Worm (Caenorhabditis elegans) whole organism, L1 larva: ENCODE data around the gene Y17D7B.2.

Source experiments
- aha-1 ChIP-seq: fragments of 150-350 bp; optimal IDR thresholded peaks from 2 replicates; lab custom pipeline; 2014; ENCODE audit warnings: missing biosample characterization, missing genetic modification characterization
- aly-2 ChIP-seq: fragments of 150-350 bp; optimal IDR thresholded peaks from 2 replicates; lab custom pipeline; 2014; ENCODE audit warnings: missing biosample characterization, missing genetic modification characterization
- blmp-1 ChIP-seq: fragments of 150-350 bp; optimal IDR thresholded peaks from 2 replicates; lab custom pipeline; 2014; ENCODE audit warnings: missing biosample characterization, missing genetic modification characterization
- ceh-63 ChIP-seq: fragments of 200-800 bp; sonication (Bioruptor generic); optimal IDR thresholded peaks from 2 replicates; lab custom pipeline; 2018; ENCODE audit warnings: mild to moderate bottlenecking, missing genetic modification characterization, missing compliant biosample characterization
- ceh-8 ChIP-seq: fragments of 200-800 bp; sonication (Bioruptor generic); optimal IDR thresholded peaks from 2 replicates; lab custom pipeline; 2018; ENCODE audit warnings: mild to moderate bottlenecking, missing genetic modification characterization, moderate library complexity, missing compliant biosample characterization
- ceh-82 ChIP-seq, 3 experiments: fragments of 150-350 bp in 1 of 3; sonication (generic microtip) in 2 of 3; optimal IDR thresholded peaks; 2 replicates each; lab custom pipeline; 2014 to 2017; ENCODE audit warnings: missing biosample characterization in 3 of 3, missing genetic modification characterization in 3 of 3
- ceh-88 ChIP-seq: fragments of 200-800 bp; sonication (Bioruptor generic); IDR thresholded peaks from 2 replicates; pipeline ENCODE4 v1.3.6; 2022; ENCODE audit warnings: missing genetic modification characterization, missing compliant biosample characterization
- ceh-90 ChIP-seq: sonication (generic microtip); optimal IDR thresholded peaks from 2 replicates; lab custom pipeline; 2016; ENCODE audit warnings: missing genetic modification characterization, missing compliant biosample characterization
- ces-1 ChIP-seq: fragments of 150-350 bp; optimal IDR thresholded peaks from 2 replicates; lab custom pipeline; 2014; ENCODE audit warnings: missing biosample characterization, missing genetic modification reagents, missing genetic modification characterization
- dpl-1 ChIP-seq, 3 experiments: fragments of 150-350 bp in 2 of 3; sonication (generic microtip) in 1 of 3; optimal IDR thresholded peaks; 2 replicates each; lab custom pipeline; 2014 to 2017; ENCODE audit warnings: missing biosample characterization in 3 of 3, missing genetic modification characterization in 3 of 3, missing genetic modification reagents in 3 of 3
- efl-1 ChIP-seq, 4 experiments: fragments of 150-350 bp; optimal IDR thresholded peaks in 3 of 4; peaks in 1 of 4; 1 replicate in 1 of 4; 2 replicates in 3 of 4; lab custom pipeline; 2014; ENCODE audit warnings: missing biosample characterization in 2 of 4, missing genetic modification characterization in 2 of 4, missing genetic modification reagents in 2 of 4
- elt-2 ChIP-seq: sonication (generic microtip); optimal IDR thresholded peaks from 2 replicates; lab custom pipeline; 2016; ENCODE audit warnings: missing genetic modification characterization, mild to moderate bottlenecking, inconsistent platforms, missing compliant biosample characterization, missing genetic modification reagents
- ets-5 ChIP-seq: fragments of 200-800 bp; sonication (Bioruptor generic); IDR thresholded peaks from 2 replicates; pipeline ENCODE4 v1.3.6; 2022; ENCODE audit warnings: missing genetic modification characterization, missing compliant biosample characterization
- fkh-8 ChIP-seq: sonication (generic microtip); optimal IDR thresholded peaks from 2 replicates; lab custom pipeline; 2016; ENCODE audit warnings: mild to moderate bottlenecking, missing genetic modification characterization, missing compliant biosample characterization
- fos-1 ChIP-seq: fragments of 150-350 bp; optimal IDR thresholded peaks from 2 replicates; lab custom pipeline; 2014; ENCODE audit warnings: missing biosample characterization, missing genetic modification characterization
- irx-1 ChIP-seq: sonication (generic microtip); optimal IDR thresholded peaks from 2 replicates; lab custom pipeline; 2016; ENCODE audit warnings: missing genetic modification characterization, missing compliant biosample characterization
- lin-13 ChIP-seq: fragments of 150-350 bp; optimal IDR thresholded peaks from 2 replicates; lab custom pipeline; 2014; ENCODE audit warnings: missing biosample characterization, missing genetic modification reagents, missing genetic modification characterization
- lin-14 ChIP-seq: fragments of 200-800 bp; sonication (Bioruptor generic); optimal IDR thresholded peaks from 2 replicates; lab custom pipeline; 2018; ENCODE audit warnings: mild to moderate bottlenecking, missing genetic modification characterization, moderate library complexity, missing compliant biosample characterization
- lin-15B ChIP-seq: fragments of 150-350 bp; sonication (generic microtip); optimal IDR thresholded peaks from 3 replicates; lab custom pipeline; 2014; ENCODE audit warnings: missing biosample characterization, missing genetic modification characterization
- lin-39 ChIP-seq: fragments of 150-350 bp; optimal IDR thresholded peaks from 2 replicates; lab custom pipeline; 2014; ENCODE audit warnings: missing biosample characterization, missing genetic modification reagents, missing genetic modification characterization
- lir-3 ChIP-seq: sonication (generic microtip); optimal IDR thresholded peaks from 2 replicates; lab custom pipeline; 2016; ENCODE audit warnings: mild to moderate bottlenecking, missing genetic modification characterization, moderate library complexity, missing compliant biosample characterization; ENCODE audit not compliant: poor library complexity
- lsy-2 ChIP-seq, 2 experiments: fragments of 150-350 bp; optimal IDR thresholded peaks; 2 replicates each; lab custom pipeline; 2014; ENCODE audit warnings: missing biosample characterization in 2 of 2, missing genetic modification characterization in 2 of 2
- mab-9 ChIP-seq: fragments of 200-800 bp; sonication (Bioruptor generic); IDR thresholded peaks from 2 replicates; pipeline ENCODE4 v1.3.6; 2022; ENCODE audit warnings: missing genetic modification reagents, missing genetic modification characterization, missing compliant biosample characterization
- mef-2 ChIP-seq: fragments of 150-350 bp; optimal IDR thresholded peaks from 2 replicates; lab custom pipeline; 2014; ENCODE audit warnings: missing biosample characterization, missing genetic modification characterization
- nhr-11 ChIP-seq: fragments of 150-350 bp; optimal IDR thresholded peaks from 2 replicates; lab custom pipeline; 2014; ENCODE audit warnings: missing biosample characterization, missing genetic modification characterization
- nhr-19 ChIP-seq: fragments of 200-800 bp; sonication (Bioruptor generic); conservative IDR thresholded peaks from 2 replicates; pipeline ENCODE4 v1.3.6; 2022; ENCODE audit warnings: missing genetic modification characterization, missing compliant biosample characterization
- nhr-20 ChIP-seq: sonication (generic microtip); optimal IDR thresholded peaks from 2 replicates; lab custom pipeline; 2016; ENCODE audit warnings: mild to moderate bottlenecking, missing genetic modification characterization, missing compliant biosample characterization
- nhr-47 ChIP-seq: sonication (generic microtip); optimal IDR thresholded peaks from 2 replicates; lab custom pipeline; 2016; ENCODE audit warnings: mild to moderate bottlenecking, missing genetic modification characterization, moderate library complexity, missing compliant biosample characterization
- nhr-77 ChIP-seq: fragments of 150-350 bp; optimal IDR thresholded peaks from 2 replicates; lab custom pipeline; 2014; ENCODE audit warnings: missing biosample characterization, missing genetic modification characterization
- pag-3 ChIP-seq: sonication (generic microtip); optimal IDR thresholded peaks from 2 replicates; lab custom pipeline; 2017; ENCODE audit warnings: missing genetic modification characterization, mild to moderate bottlenecking, missing compliant biosample characterization, antibody characterized with exemption, borderline replicate concordance; ENCODE audit not compliant: insufficient read depth
- rnt-1 ChIP-seq: sonication (generic microtip); optimal IDR thresholded peaks from 2 replicates; lab custom pipeline; 2016; ENCODE audit warnings: mild to moderate bottlenecking, missing genetic modification characterization, moderate library complexity, missing compliant biosample characterization
- skn-1 ChIP-seq: fragments of 150-350 bp; optimal IDR thresholded peaks from 2 replicates; lab custom pipeline; 2014; ENCODE audit warnings: missing biosample characterization, missing genetic modification characterization
- snu-23 ChIP-seq: sonication (generic microtip); optimal IDR thresholded peaks from 2 replicates; lab custom pipeline; 2016; ENCODE audit warnings: missing genetic modification characterization, missing compliant biosample characterization
- sptf-1 ChIP-seq: fragments of 150-350 bp; optimal IDR thresholded peaks from 2 replicates; lab custom pipeline; 2014; ENCODE audit warnings: missing biosample characterization, missing genetic modification characterization
- tbx-2 ChIP-seq: sonication (generic microtip); optimal IDR thresholded peaks from 2 replicates; lab custom pipeline; 2016; ENCODE audit warnings: missing genetic modification characterization, missing compliant biosample characterization
- unc-130 ChIP-seq: fragments of 150-350 bp; optimal IDR thresholded peaks from 2 replicates; lab custom pipeline; 2017; ENCODE audit warnings: missing biosample characterization, missing genetic modification characterization, inconsistent platforms
- unc-30 ChIP-seq: sonication (generic microtip); optimal IDR thresholded peaks from 2 replicates; lab custom pipeline; 2017; ENCODE audit warnings: missing biosample characterization, missing genetic modification characterization
- zag-1 ChIP-seq: fragments of 150-350 bp; optimal IDR thresholded peaks from 2 replicates; lab custom pipeline; 2014; ENCODE audit warnings: missing biosample characterization, missing genetic modification characterization
- ztf-11 ChIP-seq, 2 experiments: sonication (generic microtip); optimal IDR thresholded peaks; 2 replicates each; lab custom pipeline; 2016 to 2017; ENCODE audit warnings: missing genetic modification characterization in 2 of 2, missing biosample characterization in 1 of 2, missing compliant biosample characterization in 1 of 2

Y17D7B.2 gene

ce11 chrV:18803260-18803659 lies 15.7 kb downstream of the Y17D7B.2 start, which contains the start of gene C54E10.10:
C54E10.10 (minus strand) TSS chrV:18803360.
- TF ChIP-seq efl-1 (optimal IDR thresholded peaks at IDR 0.05; lab: Kevin White, UChicago) (no peak), efl-1 (GFP tag; optimal IDR thresholded peaks at IDR 0.05 in 1 of 2; lab: Kevin White, UChicago) (peak in 1 of 2 experiments; percentile 16), dpl-1 (GFP tag; optimal IDR thresholded peaks at IDR 0.05; lab: Kevin White, UChicago) (no peak)
- TF ChIP-seq, all 84 proteins: peak for 1

- TF ChIP-seq nhr-20 (tag; lab: Kevin White, UChicago) (no peak), lin-15B (tag; lab: Kevin White, UChicago) (no peak), elt-2 (no peak), ceh-63 (GFP tag; lab: Kevin White, UChicago) (no peak), lin-39 (tag; lab: Kevin White, UChicago) (no peak), mef-2 (tag; lab: Kevin White, UChicago) (no peak), pag-3 (tag; lab: Kevin White, UChicago) (no peak), mab-9 (no peak)
Observed at ce11 chrV:18806409-18806808, 18.9 kb downstream of the Y17D7B.2 start, which contains the start of gene sri-10. sri-10 (minus strand) TSS chrV:18806509.

ce11 chrV:18808621-18809020 lies 21.1 kb downstream of the Y17D7B.2 start, which contains the start of gene C54E10.6:
C54E10.6 (minus strand) TSS chrV:18808729.
- TF ChIP-seq ces-1 (no peak), fkh-8 (tag; lab: Kevin White, UChicago) (no peak), nhr-47 (peak; percentile 9), ceh-8 (GFP tag; lab: Kevin White, UChicago) (no peak), zag-1 (tag; lab: Kevin White, UChicago) (no peak), unc-130 (tag; lab: Kevin White, UChicago) (no peak), efl-1 (optimal IDR thresholded peaks at IDR 0.05; lab: Kevin White, UChicago) (peak in 1 of 2 experiments; percentile 5), efl-1 (GFP tag; optimal IDR thresholded peaks at IDR 0.05 in 1 of 2; lab: Kevin White, UChicago) (no peak), snu-23 (peak; percentile 16), sptf-1 (tag; lab: Kevin White, UChicago) (no peak), lir-3 (tag; lab: Kevin White, UChicago) (no peak), ceh-82 (tag; optimal IDR thresholded peaks at IDR 0.05; lab: Kevin White, UChicago) (no peak), aly-2 (no peak), nhr-11 (tag; lab: Kevin White, UChicago) (no peak), ztf-11 (tag; optimal IDR thresholded peaks at IDR 0.05; lab: Kevin White, UChicago) (peak in 1 of 2 experiments; percentile 23), skn-1 (no peak), nhr-77 (tag; lab: Kevin White, UChicago) (no peak), irx-1 (tag; lab: Kevin White, UChicago) (no peak), lsy-2 (tag; optimal IDR thresholded peaks at IDR 0.05; lab: Kevin White, UChicago) (no peak), fos-1 (tag; lab: Kevin White, UChicago) (no peak), ets-5 (GFP tag; lab: Robert Waterston, UW) (no peak), tbx-2 (tag; lab: Kevin White, UChicago) (peak; percentile 18), nhr-20 (tag; lab: Kevin White, UChicago) (no peak), lin-13 (GFP tag; lab: Kevin White, UChicago) (no peak), unc-30 (tag; lab: Kevin White, UChicago) (no peak), lin-15B (tag; lab: Kevin White, UChicago) (no peak), ceh-88 (GFP tag; lab: Robert Waterston, UW) (no peak), aha-1 (no peak), mef-2 (tag; lab: Kevin White, UChicago) (no peak), rnt-1 (tag; lab: Kevin White, UChicago) (peak; percentile 60), lin-14 (GFP tag; lab: Kevin White, UChicago) (peak; percentile 46), ceh-90 (tag; lab: Kevin White, UChicago) (no peak), nhr-19 (GFP tag; lab: Robert Waterston, UW) (0 out of 2 replicates have a peak, but pooled peaks have one; percentile 11), blmp-1 (tag; lab: Kevin White, UChicago) (no peak)
